Worm (Caenorhabditis elegans) whole organism, L1 larva: ENCODE data around the gene rabs-5.

Experiments used
- C04F5.9 ChIP-seq: sonication (generic microtip); optimal IDR thresholded peaks from 2 replicates; lab custom pipeline; 2016; ENCODE audit warnings: missing genetic modification characterization, missing compliant biosample characterization
- C16A3.4 ChIP-seq: fragments of 150-350 bp; optimal IDR thresholded peaks from 2 replicates; lab custom pipeline; 2014; ENCODE audit warnings: missing biosample characterization, missing genetic modification characterization
- C34B4.2 ChIP-seq: sonication (generic microtip); optimal IDR thresholded peaks from 2 replicates; lab custom pipeline; 2017; ENCODE audit warnings: mild to moderate bottlenecking, missing genetic modification characterization, missing compliant biosample characterization
- blmp-1 ChIP-seq: fragments of 150-350 bp; optimal IDR thresholded peaks from 2 replicates; lab custom pipeline; 2014; ENCODE audit warnings: missing biosample characterization, missing genetic modification characterization
- ceh-63 ChIP-seq: fragments of 200-800 bp; sonication (Bioruptor generic); optimal IDR thresholded peaks from 2 replicates; lab custom pipeline; 2018; ENCODE audit warnings: mild to moderate bottlenecking, missing genetic modification characterization, missing compliant biosample characterization
- ces-1 ChIP-seq: fragments of 150-350 bp; optimal IDR thresholded peaks from 2 replicates; lab custom pipeline; 2014; ENCODE audit warnings: missing biosample characterization, missing genetic modification reagents, missing genetic modification characterization
- dpl-1 ChIP-seq, 3 experiments: fragments of 150-350 bp in 2 of 3; sonication (generic microtip) in 1 of 3; optimal IDR thresholded peaks; 2 replicates each; lab custom pipeline; 2014 to 2017; ENCODE audit warnings: missing biosample characterization in 3 of 3, missing genetic modification characterization in 3 of 3, missing genetic modification reagents in 3 of 3
- efl-1 ChIP-seq, 4 experiments: fragments of 150-350 bp; optimal IDR thresholded peaks in 3 of 4; peaks in 1 of 4; 1 replicate in 1 of 4; 2 replicates in 3 of 4; lab custom pipeline; 2014; ENCODE audit warnings: missing biosample characterization in 2 of 4, missing genetic modification characterization in 2 of 4, missing genetic modification reagents in 2 of 4
- efl-3 ChIP-seq: fragments of 200-800 bp; sonication (Bioruptor generic); optimal IDR thresholded peaks from 2 replicates; lab custom pipeline; 2018; ENCODE audit warnings: mild to moderate bottlenecking, missing genetic modification characterization, missing compliant biosample characterization
- egl-13 ChIP-seq: sonication (generic microtip); optimal IDR thresholded peaks from 2 replicates; lab custom pipeline; 2016; ENCODE audit warnings: missing genotype, missing genetic modification reagents, missing genetic modification characterization, missing compliant biosample characterization
- egl-27 ChIP-seq, 2 experiments: fragments of 150-350 bp in 1 of 2; sonication (generic microtip); optimal IDR thresholded peaks; 3 replicates each; lab custom pipeline; 2017 to 2018; ENCODE audit warnings: missing biosample characterization in 2 of 2, missing genetic modification characterization in 2 of 2, missing genetic modification reagents in 2 of 2
- elt-2 ChIP-seq: sonication (generic microtip); optimal IDR thresholded peaks from 2 replicates; lab custom pipeline; 2016; ENCODE audit warnings: missing genetic modification characterization, mild to moderate bottlenecking, inconsistent platforms, missing compliant biosample characterization, missing genetic modification reagents
- fkh-8 ChIP-seq: sonication (generic microtip); optimal IDR thresholded peaks from 2 replicates; lab custom pipeline; 2016; ENCODE audit warnings: mild to moderate bottlenecking, missing genetic modification characterization, missing compliant biosample characterization
- fos-1 ChIP-seq: fragments of 150-350 bp; optimal IDR thresholded peaks from 2 replicates; lab custom pipeline; 2014; ENCODE audit warnings: missing biosample characterization, missing genetic modification characterization
- hlh-17 ChIP-seq: fragments of 200-800 bp; sonication (Bioruptor generic); optimal IDR thresholded peaks from 2 replicates; lab custom pipeline; 2018; ENCODE audit warnings: missing genetic modification characterization, mild to moderate bottlenecking, missing compliant biosample characterization, moderate library complexity, borderline replicate concordance
- hpl-2 ChIP-seq: fragments of 150-350 bp; optimal IDR thresholded peaks from 2 replicates; lab custom pipeline; 2014; ENCODE audit warnings: missing biosample characterization, missing genetic modification reagents, missing genetic modification characterization
- jun-1 ChIP-seq: fragments of 150-350 bp; optimal IDR thresholded peaks from 2 replicates; lab custom pipeline; 2014; ENCODE audit warnings: missing biosample characterization, missing genetic modification reagents, missing genetic modification characterization
- lin-14 ChIP-seq: fragments of 200-800 bp; sonication (Bioruptor generic); optimal IDR thresholded peaks from 2 replicates; lab custom pipeline; 2018; ENCODE audit warnings: mild to moderate bottlenecking, missing genetic modification characterization, moderate library complexity, missing compliant biosample characterization
- lin-35 ChIP-seq, 2 experiments: fragments of 150-350 bp; optimal IDR thresholded peaks; 2 replicates each; lab custom pipeline; 2014; ENCODE audit warnings: missing biosample characterization in 2 of 2, missing genetic modification characterization in 2 of 2, missing genetic modification reagents in 2 of 2
- lin-39 ChIP-seq: fragments of 150-350 bp; optimal IDR thresholded peaks from 2 replicates; lab custom pipeline; 2014; ENCODE audit warnings: missing biosample characterization, missing genetic modification reagents, missing genetic modification characterization
- lsy-2 ChIP-seq, 2 experiments: fragments of 150-350 bp; optimal IDR thresholded peaks; 2 replicates each; lab custom pipeline; 2014; ENCODE audit warnings: missing biosample characterization in 2 of 2, missing genetic modification characterization in 2 of 2
- mdl-1 ChIP-seq, 2 experiments: fragments of 150-350 bp; optimal IDR thresholded peaks; 2 replicates each; lab custom pipeline; 2014 to 2017; ENCODE audit warnings: missing biosample characterization in 2 of 2, missing genetic modification characterization in 2 of 2, inconsistent platforms in 1 of 2
- mef-2 ChIP-seq: fragments of 150-350 bp; optimal IDR thresholded peaks from 2 replicates; lab custom pipeline; 2014; ENCODE audit warnings: missing biosample characterization, missing genetic modification characterization
- mep-1 ChIP-seq: fragments of 150-350 bp; optimal IDR thresholded peaks from 2 replicates; lab custom pipeline; 2014; ENCODE audit warnings: missing biosample characterization, missing genetic modification characterization
- nhr-12 ChIP-seq: sonication (generic microtip); optimal IDR thresholded peaks from 2 replicates; lab custom pipeline; 2017; ENCODE audit warnings: missing biosample characterization, missing genetic modification characterization
- nhr-20 ChIP-seq: sonication (generic microtip); optimal IDR thresholded peaks from 2 replicates; lab custom pipeline; 2016; ENCODE audit warnings: mild to moderate bottlenecking, missing genetic modification characterization, missing compliant biosample characterization
- nhr-28 ChIP-seq: fragments of 150-350 bp; optimal IDR thresholded peaks from 2 replicates; lab custom pipeline; 2014; ENCODE audit warnings: missing biosample characterization, missing genetic modification characterization
- nhr-71 ChIP-seq: sonication (generic microtip); optimal IDR thresholded peaks from 2 replicates; lab custom pipeline; 2016; ENCODE audit warnings: mild to moderate bottlenecking, missing genetic modification characterization, moderate library complexity, missing compliant biosample characterization
- nhr-77 ChIP-seq: fragments of 150-350 bp; optimal IDR thresholded peaks from 2 replicates; lab custom pipeline; 2014; ENCODE audit warnings: missing biosample characterization, missing genetic modification characterization
- nhr-85 ChIP-seq: sonication (generic microtip); peaks from one replicate; lab custom pipeline; 2016; ENCODE audit warnings: missing genetic modification characterization, inconsistent platforms, missing compliant biosample characterization
- pag-3 ChIP-seq: sonication (generic microtip); optimal IDR thresholded peaks from 2 replicates; lab custom pipeline; 2017; ENCODE audit warnings: missing genetic modification characterization, mild to moderate bottlenecking, missing compliant biosample characterization, antibody characterized with exemption, borderline replicate concordance; ENCODE audit not compliant: insufficient read depth
- pqm-1 ChIP-seq: sonication (generic microtip); optimal IDR thresholded peaks from 3 replicates; lab custom pipeline; 2017; ENCODE audit warnings: missing biosample characterization, missing genetic modification characterization
- skn-1 ChIP-seq: fragments of 150-350 bp; optimal IDR thresholded peaks from 2 replicates; lab custom pipeline; 2014; ENCODE audit warnings: missing biosample characterization, missing genetic modification characterization
- snu-23 ChIP-seq: sonication (generic microtip); optimal IDR thresholded peaks from 2 replicates; lab custom pipeline; 2016; ENCODE audit warnings: missing genetic modification characterization, missing compliant biosample characterization
- sox-4 ChIP-seq: sonication (generic microtip); optimal IDR thresholded peaks from 2 replicates; lab custom pipeline; 2016; ENCODE audit warnings: missing genetic modification characterization, missing compliant biosample characterization
- unc-62 ChIP-seq: fragments of 150-350 bp; optimal IDR thresholded peaks from 2 replicates; lab custom pipeline; 2014; ENCODE audit warnings: missing biosample characterization, missing genetic modification reagents, missing genetic modification characterization
- zip-4 ChIP-seq: fragments of 200-800 bp; sonication (Bioruptor generic); optimal IDR thresholded peaks from 2 replicates; lab custom pipeline; 2018; ENCODE audit warnings: mild to moderate bottlenecking, missing genetic modification characterization, moderate library complexity, missing compliant biosample characterization

rabs-5 gene

DNA sequence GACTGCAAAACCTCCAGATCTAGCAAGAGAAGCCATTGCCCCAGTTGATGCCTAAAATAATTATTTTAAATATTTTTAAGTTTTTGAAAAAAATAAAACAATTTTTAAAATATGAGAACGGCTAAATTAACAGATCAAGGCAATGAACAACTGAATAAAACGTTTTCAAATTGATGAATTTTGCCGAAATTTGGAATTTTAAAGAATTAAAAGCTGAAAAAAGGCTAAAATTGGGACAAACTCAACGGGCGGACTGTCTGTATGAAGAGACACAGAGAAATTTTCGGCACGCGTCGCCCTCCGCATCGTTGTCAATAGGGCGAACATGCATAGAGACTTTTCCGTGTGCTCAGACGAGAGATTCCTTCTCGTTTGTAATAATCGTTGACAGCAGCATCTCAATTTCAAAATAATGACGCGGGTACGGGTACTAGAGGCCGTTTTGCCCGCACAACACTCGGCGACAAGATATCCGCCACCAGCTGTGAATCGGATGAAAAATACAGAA is 28.7 kb upstream of the rabs-5 start, which contains the start of the genes isp-1 and islo-1 (continued):
- TF ChIP-seq nhr-12 (tag; lab: Kevin White, UChicago) (no peak), hpl-2 (GFP tag; lab: Kevin White, UChicago) (no peak)

DNA sequence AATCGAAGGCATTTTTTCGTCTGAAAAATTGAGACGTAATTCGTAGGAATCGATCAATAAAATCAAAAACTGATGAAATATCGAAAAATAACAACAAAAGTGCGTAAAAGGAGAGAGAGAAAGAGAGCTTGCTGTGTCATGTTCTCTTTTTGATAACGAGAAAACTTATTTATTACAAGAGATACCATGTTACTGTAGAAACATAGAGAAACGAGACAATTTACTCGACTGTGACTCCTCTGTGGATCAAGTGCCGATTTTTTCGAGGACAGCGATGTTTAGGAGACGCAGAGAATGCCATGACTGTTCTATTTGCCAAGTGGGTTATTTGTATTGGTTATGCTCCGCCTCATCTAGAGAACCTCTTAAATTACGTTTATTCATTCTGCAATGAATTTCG is 26.1 kb upstream of the rabs-5 start, which contains the start of gene sph-1:
Gene sph-1, minus strand, starts transcription at position 23 of the 400 bp plus-strand sequence.
- TF ChIP-seq zip-4 (GFP tag; lab: Kevin White, UChicago) (no peak), nhr-20 (tag; lab: Kevin White, UChicago) (peak; percentile 38), elt-2 (peak; percentile 49), snu-23 (peak; percentile 52), efl-1 (optimal IDR thresholded peaks at IDR 0.05; lab: Kevin White, UChicago) (peak in 1 of 2 experiments; percentile 9), efl-1 (GFP tag; optimal IDR thresholded peaks at IDR 0.05 in 1 of 2; lab: Kevin White, UChicago) (peak in 1 of 2 experiments; percentile 89), efl-3 (GFP tag; lab: Kevin White, UChicago) (no peak), ceh-63 (GFP tag; lab: Kevin White, UChicago) (no peak), C34B4.2 (no peak), skn-1 (no peak), jun-1 (tag; lab: Kevin White, UChicago) (no peak), lin-39 (no peak), mep-1 (tag; lab: Kevin White, UChicago) (peak; percentile 47), C16A3.4 (no peak), mef-2 (no peak), lin-35 (GFP tag; optimal IDR thresholded peaks at IDR 0.05; lab: Kevin White, UChicago) (peak in 1 of 2 experiments; percentile 48), fos-1 (tag; lab: Kevin White, UChicago) (peak; percentile 40), sox-4 (no peak), pqm-1 (tag; lab: Kevin White, UChicago) (no peak), C04F5.9 (no peak), hlh-17 (GFP tag; lab: Kevin White, UChicago) (no peak), egl-13 (tag; lab: Kevin White, UChicago) (no peak), lsy-2 (tag; optimal IDR thresholded peaks at IDR 0.05; lab: Kevin White, UChicago) (peak in 1 of 2 experiments; percentile 21), nhr-28 (tag; lab: Kevin White, UChicago) (no peak), lin-14 (GFP tag; lab: Kevin White, UChicago) (peak; percentile 70), nhr-77 (tag; lab: Kevin White, UChicago) (peak; percentile 46), pag-3 (tag; lab: Kevin White, UChicago) (no peak), unc-62 (no peak), mdl-1 (tag; optimal IDR thresholded peaks at IDR 0.05; lab: Kevin White, UChicago) (peak in 1 of 2 experiments; percentile 13), fkh-8 (no peak), ces-1 (GFP tag; lab: Kevin White, UChicago) (no peak), nhr-71 (tag; lab: Kevin White, UChicago) (peak; percentile 36), blmp-1 (tag; lab: Kevin White, UChicago) (peak; percentile 22)

DNA sequence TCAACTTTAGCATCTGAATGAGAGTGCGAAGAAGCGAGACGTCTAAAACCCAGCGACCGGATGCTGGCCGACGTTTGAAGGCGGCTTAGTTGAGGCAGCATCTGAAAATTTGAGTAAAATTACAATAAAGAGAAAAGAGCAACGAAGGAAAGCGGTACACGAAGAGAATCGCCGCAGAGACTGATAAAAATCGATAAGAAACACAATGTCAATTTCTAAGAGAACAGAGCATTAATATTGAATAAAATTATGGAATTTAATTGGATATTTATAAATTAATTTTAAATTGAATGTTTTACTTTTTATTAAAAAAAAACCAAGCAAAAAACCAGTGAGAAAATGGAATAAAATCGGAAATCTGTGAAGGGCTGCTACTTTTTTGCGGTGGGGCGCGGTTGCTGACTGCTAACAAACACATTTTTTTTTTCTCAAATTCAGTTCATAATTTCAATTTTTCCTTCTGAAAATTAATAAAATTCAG is 22.8 kb upstream of the rabs-5 start, which contains the start of the genes ndub-11 and moc-3:
Gene ndub-11, minus strand, starts transcription at position 101 of the 481 bp plus-strand sequence.
Gene moc-3, plus strand, starts transcription at position 431 of the 481 bp plus-strand sequence.
- TF ChIP-seq lsy-2 (tag; optimal IDR thresholded peaks at IDR 0.05; lab: Kevin White, UChicago) (peak in 1 of 2 experiments; percentile 9), dpl-1 (GFP tag; optimal IDR thresholded peaks at IDR 0.05; lab: Kevin White, UChicago) (peak in 1 of 3 experiments; percentile 25), egl-27 (tag; optimal IDR thresholded peaks at IDR 0.05; lab: Kevin White, UChicago) (no peak), nhr-85 (tag; lab: Kevin White, UChicago) (no peak)
- TF ChIP-seq, all 84 proteins: peak for 2
